Fruit fly (Drosophila melanogaster) whole organism, embryonic: ENCODE measurements around the gene CG9760.

Experiments used
- Bteb2 ChIP-seq: fragments of 200-800 bp; sonication (Bioruptor generic); optimal IDR thresholded peaks from 2 replicates; lab custom pipeline; 2016; ENCODE audit warnings: missing biosample characterization, missing genetic modification characterization
- CG12236 ChIP-seq: fragments of 200-800 bp; sonication (Bioruptor generic); optimal IDR thresholded peaks from 2 replicates; lab custom pipeline; 2016; ENCODE audit warnings: missing biosample characterization, missing genetic modification characterization
- CG12659 ChIP-seq: fragments of 200-800 bp; sonication (Bioruptor generic); optimal IDR thresholded peaks from 3 replicates; lab custom pipeline; 2017; ENCODE audit warnings: mild to moderate bottlenecking, missing biosample characterization, missing genetic modification reagents, missing genetic modification characterization
- CG12769 ChIP-seq: fragments of 200-800 bp; sonication (Bioruptor generic); optimal IDR thresholded peaks from 2 replicates; lab custom pipeline; 2019; ENCODE audit warnings: missing biosample characterization, mild to moderate bottlenecking, missing genetic modification characterization, moderate library complexity
- CG1603 ChIP-seq: fragments of 200-800 bp; sonication (Bioruptor generic); optimal IDR thresholded peaks from 2 replicates; lab custom pipeline; 2019; ENCODE audit warnings: missing biosample characterization, mild to moderate bottlenecking, missing genetic modification characterization, moderate library complexity
- CG16815 ChIP-seq: fragments of 200-800 bp; sonication (Bioruptor generic); optimal IDR thresholded peaks from 3 replicates; lab custom pipeline; 2017; ENCODE audit warnings: missing biosample characterization, mild to moderate bottlenecking, missing genetic modification characterization
- CG18262 ChIP-seq: fragments of 200-800 bp; optimal IDR thresholded peaks from 3 replicates; lab custom pipeline; 2019; ENCODE audit warnings: missing biosample characterization, mild to moderate bottlenecking, missing genetic modification characterization, moderate library complexity
- CG4730 ChIP-seq: fragments of 200-800 bp; sonication (Bioruptor generic); IDR thresholded peaks from 2 replicates; pipeline ENCODE4 v1.3.6; 2022; ENCODE audit warnings: missing biosample characterization, missing genetic modification characterization
- CG5180 ChIP-seq: fragments of 200-800 bp; sonication (Bioruptor generic); optimal IDR thresholded peaks from 3 replicates; lab custom pipeline; 2017; ENCODE audit warnings: missing biosample characterization, missing genetic modification characterization, mild to moderate bottlenecking, moderate library complexity, missing genetic modification reagents
- CG5245 ChIP-seq: fragments of 200-800 bp; sonication (Bioruptor generic); optimal IDR thresholded peaks from 3 replicates; lab custom pipeline; 2016; ENCODE audit warnings: missing biosample characterization, missing genetic modification characterization
- CG6854 ChIP-seq: fragments of 200-800 bp; sonication (Bioruptor generic); optimal IDR thresholded peaks from 3 replicates; lab custom pipeline; 2017; ENCODE audit warnings: missing biosample characterization, mild to moderate bottlenecking, missing genetic modification characterization
- CG7786 ChIP-seq: fragments of 200-800 bp; sonication (Bioruptor generic); optimal IDR thresholded peaks from 2 replicates; lab custom pipeline; 2016; ENCODE audit warnings: missing biosample characterization, missing genetic modification characterization
- Elba2 ChIP-seq: fragments of 200-800 bp; sonication (Bioruptor generic); optimal IDR thresholded peaks from 3 replicates; lab custom pipeline; 2016; ENCODE audit warnings: missing biosample characterization, missing genetic modification characterization
- HHEX ChIP-seq: fragments of 200-800 bp; sonication (Bioruptor generic); optimal IDR thresholded peaks from 3 replicates; lab custom pipeline; 2017; ENCODE audit warnings: missing biosample characterization, mild to moderate bottlenecking, missing genetic modification characterization, missing genetic modification reagents
- HLH4C ChIP-seq: fragments of 200-800 bp; sonication (Bioruptor generic); IDR thresholded peaks from 3 replicates; pipeline ENCODE4 v1.3.6; 2022; ENCODE audit warnings: missing biosample characterization, missing genetic modification characterization; ENCODE audit not compliant: partially characterized antibody
- MESR4 ChIP-seq: fragments of 200-800 bp; sonication (Bioruptor generic); optimal IDR thresholded peaks from 2 replicates; lab custom pipeline; 2018; ENCODE audit warnings: missing biosample characterization, mild to moderate bottlenecking, missing genetic modification characterization, moderate library complexity
- Meics ChIP-seq: fragments of 200-800 bp; sonication (Bioruptor generic); optimal IDR thresholded peaks from 2 replicates; lab custom pipeline; 2017; ENCODE audit warnings: missing biosample characterization, mild to moderate bottlenecking, missing genetic modification characterization
- Rfx ChIP-seq: fragments of 200-800 bp; sonication (Bioruptor generic); IDR thresholded peaks from 2 replicates; pipeline ENCODE4 v1.3.6; 2022; ENCODE audit warnings: missing biosample characterization, missing genetic modification characterization
- Sox102F ChIP-seq: fragments of 200-800 bp; sonication (Bioruptor generic); optimal IDR thresholded peaks from 2 replicates; lab custom pipeline; 2018; ENCODE audit warnings: missing biosample characterization, mild to moderate bottlenecking, missing genetic modification characterization, moderate library complexity
- Stat92E ChIP-seq, 3 experiments: fragments of >200 bp in 2 of 3; fragments of 200-800 bp in 1 of 3; sonication (Bioruptor generic) in 1 of 3; optimal IDR thresholded peaks; 2 replicates each; lab custom pipeline; 2017 to 2019; ENCODE audit warnings: missing biosample characterization in 3 of 3, missing genetic modification characterization in 3 of 3, mild to moderate bottlenecking in 1 of 3, moderate library complexity in 1 of 3
- Tbp ChIP-seq: fragments of >200 bp; optimal IDR thresholded peaks from 2 replicates; lab custom pipeline; 2018; ENCODE audit warnings: missing biosample characterization, missing genetic modification characterization
- Usf ChIP-seq: fragments of 200-800 bp; sonication (Bioruptor generic); optimal IDR thresholded peaks from 2 replicates; lab custom pipeline; 2017; ENCODE audit warnings: missing genotype, missing biosample characterization, missing genetic modification characterization
- amos ChIP-seq: fragments of 200-800 bp; sonication (Bioruptor generic); IDR thresholded peaks from 2 replicates; pipeline ENCODE4 v1.3.6; 2022; ENCODE audit warnings: missing biosample characterization, missing genetic modification characterization; ENCODE audit not compliant: partially characterized antibody
- ara ChIP-seq: fragments of 200-800 bp; sonication (Bioruptor generic); IDR thresholded peaks from 2 replicates; pipeline ENCODE4 v1.3.6; 2022; ENCODE audit warnings: missing biosample characterization, missing genetic modification characterization
- ash1 ChIP-seq: fragments of 200-800 bp; sonication (Bioruptor generic); optimal IDR thresholded peaks from 2 replicates; lab custom pipeline; 2018; ENCODE audit warnings: missing biosample characterization, mild to moderate bottlenecking, missing genetic modification characterization
- ato ChIP-seq: fragments of 200-800 bp; sonication (Bioruptor generic); IDR thresholded peaks from 2 replicates; pipeline ENCODE4 v1.3.6; 2022; ENCODE audit warnings: missing biosample characterization, missing genetic modification characterization; ENCODE audit not compliant: partially characterized antibody
- bab2 ChIP-seq: fragments of 200-800 bp; sonication (Bioruptor generic); optimal IDR thresholded peaks from 2 replicates; lab custom pipeline; 2016; ENCODE audit warnings: missing biosample characterization, missing genetic modification characterization
- br ChIP-seq: fragments of >200 bp; optimal IDR thresholded peaks from 2 replicates; lab custom pipeline; 2017
- cas ChIP-seq: fragments of 200-800 bp; sonication (Bioruptor generic); IDR thresholded peaks from 2 replicates; pipeline ENCODE4 v1.3.6; 2022; ENCODE audit warnings: missing biosample characterization, missing genetic modification characterization
- chinmo ChIP-seq: fragments of 200-800 bp; sonication (Bioruptor generic); IDR thresholded peaks from 4 replicates; pipeline ENCODE4 v1.3.6; 2022; ENCODE audit warnings: missing biosample characterization, missing genetic modification characterization; ENCODE audit not compliant: partially characterized antibody
- chn ChIP-seq: fragments of 200-800 bp; sonication (Bioruptor generic); optimal IDR thresholded peaks from 2 replicates; lab custom pipeline; 2016; ENCODE audit warnings: missing biosample characterization, missing genetic modification characterization
- corto ChIP-seq: fragments of 200-800 bp; sonication (Bioruptor generic); optimal IDR thresholded peaks from 2 replicates; lab custom pipeline; 2016; ENCODE audit warnings: missing biosample characterization, mild to moderate bottlenecking, missing genetic modification characterization, moderate library complexity
- crp ChIP-seq, 2 experiments: fragments of 200-800 bp; sonication (Bioruptor generic); optimal IDR thresholded peaks; 2 replicates in 1 of 2; 3 replicates in 1 of 2; lab custom pipeline; 2017; ENCODE audit warnings: missing biosample characterization in 2 of 2, missing genetic modification characterization in 2 of 2, mild to moderate bottlenecking in 1 of 2, moderate library complexity in 1 of 2
- dmrt99B ChIP-seq: fragments of 200-800 bp; sonication (Bioruptor generic); optimal IDR thresholded peaks from 2 replicates; lab custom pipeline; 2018; ENCODE audit warnings: missing biosample characterization, mild to moderate bottlenecking, missing genetic modification characterization, moderate library complexity
- ems ChIP-seq: fragments of 200-800 bp; sonication (Bioruptor generic); optimal IDR thresholded peaks from 3 replicates; lab custom pipeline; 2016; ENCODE audit warnings: missing biosample characterization, missing genetic modification characterization
- fu2 ChIP-seq: fragments of 200-800 bp; sonication (Bioruptor generic); optimal IDR thresholded peaks from 2 replicates; lab custom pipeline; 2016; ENCODE audit warnings: missing biosample characterization, missing genetic modification characterization
- kay ChIP-seq: fragments of 200-800 bp; sonication (Bioruptor generic); optimal IDR thresholded peaks from 2 replicates; lab custom pipeline; 2016; ENCODE audit warnings: missing biosample characterization, missing genetic modification characterization
- oc ChIP-seq: fragments of 200-800 bp; sonication (Bioruptor generic); optimal IDR thresholded peaks from 2 replicates; lab custom pipeline; 2018; ENCODE audit warnings: missing biosample characterization, mild to moderate bottlenecking, missing genetic modification characterization, moderate library complexity
- pan ChIP-seq, 4 experiments: fragments of >200 bp in 3 of 4; fragments of 200-800 bp in 1 of 4; sonication (Bioruptor generic) in 1 of 4; optimal IDR thresholded peaks in 3 of 4; IDR thresholded peaks in 1 of 4; 2 replicates each; pipeline versions ENCODE4 v1.3.6 to Lab custom; 2017 to 2022; ENCODE audit warnings: missing biosample characterization in 2 of 4, missing genetic modification characterization in 2 of 4, mixed read lengths in 1 of 4
- phol ChIP-seq: fragments of 200-800 bp; sonication (Bioruptor generic); optimal IDR thresholded peaks from 3 replicates; lab custom pipeline; 2018; ENCODE audit warnings: missing biosample characterization, mild to moderate bottlenecking, missing genetic modification characterization, moderate library complexity
- pum ChIP-seq: fragments of 200-800 bp; sonication (Bioruptor generic); optimal IDR thresholded peaks from 2 replicates; lab custom pipeline; 2016; ENCODE audit warnings: missing biosample characterization, missing genetic modification characterization
- schlank ChIP-seq: fragments of 200-800 bp; sonication (Bioruptor generic); optimal IDR thresholded peaks from 2 replicates; lab custom pipeline; 2018; ENCODE audit warnings: missing biosample characterization, mild to moderate bottlenecking, missing genetic modification characterization
- seq ChIP-seq: fragments of 200-800 bp; sonication (Bioruptor generic); IDR thresholded peaks from 2 replicates; pipeline ENCODE4 v1.3.6; 2022; ENCODE audit warnings: missing biosample characterization, missing genetic modification characterization
- sna ChIP-seq: fragments of 200-800 bp; sonication (Bioruptor generic); IDR thresholded peaks from 2 replicates; pipeline ENCODE4 v1.3.6; 2022; ENCODE audit warnings: missing biosample characterization, missing genetic modification characterization; ENCODE audit not compliant: partially characterized antibody
- sug ChIP-seq: fragments of 200-800 bp; optimal IDR thresholded peaks from 2 replicates; lab custom pipeline; 2019; ENCODE audit warnings: missing biosample characterization, mild to moderate bottlenecking, missing genetic modification characterization, moderate library complexity
- tll ChIP-seq, 2 experiments: fragments of 200-800 bp in 1 of 2; fragments of >200 bp in 1 of 2; sonication (Bioruptor generic) in 1 of 2; optimal IDR thresholded peaks; 2 replicates each; lab custom pipeline; 2017 to 2019; ENCODE audit warnings: missing biosample characterization in 2 of 2, missing genetic modification characterization in 2 of 2, mild to moderate bottlenecking in 1 of 2, moderate library complexity in 1 of 2
- twi ChIP-seq: fragments of 200-800 bp; optimal IDR thresholded peaks from 2 replicates; lab custom pipeline; 2019; ENCODE audit warnings: missing biosample characterization, mild to moderate bottlenecking, missing genetic modification characterization, moderate library complexity
- unc-4 ChIP-seq: fragments of 200-800 bp; sonication (Bioruptor generic); IDR thresholded peaks from 2 replicates; pipeline ENCODE4 v1.3.6; 2022; ENCODE audit warnings: missing biosample characterization, missing genetic modification characterization; ENCODE audit not compliant: partially characterized antibody
- vnd ChIP-seq: fragments of 200-800 bp; sonication (Bioruptor generic); IDR thresholded peaks from 3 replicates; pipeline ENCODE4 v1.3.6; 2022; ENCODE audit warnings: missing biosample characterization, missing genetic modification characterization; ENCODE audit not compliant: partially characterized antibody

The CG9760 gene

DNA sequence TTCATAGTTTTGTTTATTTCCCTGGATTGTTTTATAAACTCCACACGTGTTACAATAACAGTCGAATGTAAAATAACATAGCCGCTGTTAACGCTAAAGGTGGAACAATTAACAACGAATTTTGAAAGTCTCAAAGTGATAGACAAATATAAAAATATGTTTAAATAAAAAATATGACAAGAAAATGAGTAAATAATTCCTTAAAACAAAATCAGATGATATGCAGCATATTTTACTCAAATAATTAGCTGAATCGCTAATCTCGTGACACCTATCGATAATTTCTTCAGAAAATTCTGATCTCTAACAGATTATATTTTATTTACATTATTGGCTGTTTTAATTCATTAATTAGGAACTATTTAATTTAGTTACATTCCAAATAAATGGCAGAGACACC lies 26.9 kb downstream of the CG9760 start, which contains the start of the genes CG5645 and Atg12 (continued):
- TF ChIP-seq pan (optimal IDR thresholded peaks at IDR 0.05; lab: Kevin White, UChicago) (no peak), pan (GFP tag; optimal IDR thresholded peaks at IDR 0.05 in 1 of 2, IDR thresholded peaks at IDR 0.05 in 1 of 2) (peak in 1 of 2 experiments; percentile 69), seq (GFP tag; lab: Robert Waterston, UW) (0 out of 2 replicates have a peak, but pooled peaks have one; percentile 16), CG18262 (tag; lab: Kevin White, UChicago) (peak; percentile 63), schlank (tag; lab: Kevin White, UChicago) (no peak), Meics (GFP tag; lab: Kevin White, UChicago) (peak; percentile 58), cas (peak; percentile 29; the same call in 1 of the 2 replicates), chinmo (GFP tag; lab: Robert Waterston, UW) (no peak), CG16815 (GFP tag; lab: Kevin White, UChicago) (no peak), sug (tag; lab: Kevin White, UChicago) (peak; percentile 64), ash1 (GFP tag; lab: Kevin White, UChicago) (no peak), unc-4 (peak; percentile 85), oc (no peak), CG12236 (GFP tag; lab: Kevin White, UChicago) (no peak), ems (no peak), Usf (GFP tag; lab: Kevin White, UChicago) (no peak), sna (peak; percentile 93), HHEX (GFP tag; lab: Kevin White, UChicago) (no peak), CG12659 (GFP tag; lab: Kevin White, UChicago) (peak; percentile 60), Stat92E (GFP tag; optimal IDR thresholded peaks at IDR 0.05; lab: Kevin White, UChicago) (no peak), ato (GFP tag; lab: Robert Waterston, UW) (peak; percentile 17; the same call in 1 of the 2 replicates), CG1603 (peak; percentile 44), chn (no peak)

DNA sequence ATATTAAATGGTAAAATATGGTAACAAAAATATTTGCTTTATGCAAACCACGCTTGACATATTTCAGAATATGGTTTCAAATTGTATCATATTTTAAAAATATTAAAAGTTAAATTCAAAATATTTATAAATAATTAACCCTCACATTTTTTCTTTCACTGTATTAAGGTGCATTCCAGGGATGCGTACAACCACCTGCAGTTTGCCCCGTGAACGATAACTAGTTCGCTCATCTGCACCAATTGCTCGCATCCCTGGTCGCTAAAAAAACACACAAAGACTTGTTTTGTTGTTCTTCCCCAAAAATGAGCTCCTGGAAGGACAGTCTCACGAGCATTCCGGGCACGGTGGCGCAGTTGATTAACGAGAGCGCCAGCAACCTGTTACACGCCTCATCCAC lies 31.6 kb downstream of the CG9760 start, which contains the start of gene DEF8:
Gene DEF8 (plus strand): TSS at position 229 of the 400 bp plus-strand sequence.
- TF ChIP-seq pum (GFP tag; lab: Kevin White, UChicago), result no peak
- peak; percentile 3 for TF ChIP-seq CG7786 (GFP tag; lab: Kevin White, UChicago)
- TF ChIP-seq fu2 (GFP tag; lab: Kevin White, UChicago), result peak; percentile 18
- TF ChIP-seq amos (GFP tag; lab: Robert Waterston, UW), result peak; percentile 48
- peak in 1 of 2 experiments; percentile 40 for TF ChIP-seq crp (GFP tag; optimal IDR thresholded peaks at IDR 0.05; lab: Kevin White, UChicago)
- TF ChIP-seq CG5180 (GFP tag; lab: Kevin White, UChicago), result no peak
- TF ChIP-seq CG6854 (GFP tag; lab: Kevin White, UChicago), result peak; percentile 64
- TF ChIP-seq tll (GFP tag; optimal IDR thresholded peaks at IDR 0.05; lab: Kevin White, UChicago), result no peak
- no peak for TF ChIP-seq Tbp (GFP tag; lab: Kevin White, UChicago)
- no peak for TF ChIP-seq br (lab: Kevin White, UChicago)
- peak; percentile 52; the same call in 1 of the 2 replicates for TF ChIP-seq ara (GFP tag; lab: Robert Waterston, UW)
- TF ChIP-seq CG4730 (GFP tag; lab: Robert Waterston, UW), result peak; percentile 82
- peak; percentile 73 for TF ChIP-seq CG5245
- TF ChIP-seq HLH4C, result no peak
- peak; percentile 90 for TF ChIP-seq chinmo (GFP tag; lab: Robert Waterston, UW)
- TF ChIP-seq MESR4 (GFP tag; lab: Kevin White, UChicago), result peak; percentile 99
- TF ChIP-seq phol (tag; lab: Kevin White, UChicago), result peak; percentile 91
- TF ChIP-seq Rfx (GFP tag; lab: Robert Waterston, UW), result peak; percentile 88
- no peak for TF ChIP-seq CG12769 (tag; lab: Kevin White, UChicago)
- TF ChIP-seq Bteb2 (GFP tag; lab: Kevin White, UChicago), result peak; percentile 19
- TF ChIP-seq vnd (GFP tag; lab: Robert Waterston, UW), result no peak
- no peak for TF ChIP-seq Elba2 (GFP tag; lab: Kevin White, UChicago)
- peak; percentile 74 for TF ChIP-seq kay (GFP tag; lab: Kevin White, UChicago)
- TF ChIP-seq Sox102F (GFP tag; lab: Kevin White, UChicago), result peak; percentile 93
- TF ChIP-seq dmrt99B, result peak; percentile 83
- TF ChIP-seq bab2, result peak; percentile 60
- TF ChIP-seq twi, result peak; percentile 81
- no peak for TF ChIP-seq corto (GFP tag; lab: Kevin White, UChicago)
